Comparison of ENCODE assay signal across 2 fruit fly cellular contexts in genomic region chr2L:15316410-15316809, dm6.
A peak's percentile ranks its signal among the peaks of the same experiment; 100 is the strongest.
TF ChIP-seq lines count a peak whose summit lies in the region.

No protein-coding gene starts in this region.

- TF ChIP-seq CTCF in whole organism, embryonic (GFP tag; optimal IDR thresholded peaks at IDR 0.05; lab: Kevin White, UChicago) = no peak

TF ChIP-seq in whole organism, embryonic, 481 proteins besides CTCF, POLR2A, EP300 and RAD21:
- TF ChIP-seq dmrt11E (tag; optimal IDR thresholded peaks at IDR 0.05; lab: Kevin White, UChicago) = peak; percentile 64
- no peak for TF ChIP-seq prd (optimal IDR thresholded peaks at IDR 0.05; lab: Kevin White, UChicago)
- TF ChIP-seq prd (GFP tag; IDR thresholded peaks at IDR 0.05; lab: Robert Waterston, UW) = 0 out of 3 replicates have a peak, but pooled peaks have one; percentile 1
- TF ChIP-seq row (GFP tag; IDR thresholded peaks at IDR 0.05; lab: Robert Waterston, UW) = 0 out of 3 replicates have a peak, but pooled peaks have one; percentile 7
- no peak for TF ChIP-seq Hey (tag; optimal IDR thresholded peaks at IDR 0.05; lab: Kevin White, UChicago)
- TF ChIP-seq chm (GFP tag; IDR thresholded peaks at IDR 0.05; lab: Robert Waterston, UW) = no peak
- peak; percentile 32 for TF ChIP-seq CG10267 (tag; optimal IDR thresholded peaks at IDR 0.05; lab: Kevin White, UChicago)
- TF ChIP-seq CG11504 (tag; optimal IDR thresholded peaks at IDR 0.05; lab: Kevin White, UChicago) = peak; percentile 5
- peak; percentile 39 for TF ChIP-seq CG18262 (tag; optimal IDR thresholded peaks at IDR 0.05; lab: Kevin White, UChicago)
- TF ChIP-seq gem (tag; optimal IDR thresholded peaks at IDR 0.05; lab: Kevin White, UChicago) = peak; percentile 30
- peak; percentile 8; the same call in 1 of the 2 replicates for TF ChIP-seq Xrp1 (GFP tag; IDR thresholded peaks at IDR 0.05; lab: Robert Waterston, UW)
- TF ChIP-seq CG10979 (tag; optimal IDR thresholded peaks at IDR 0.05; lab: Kevin White, UChicago) = peak; percentile 20
- peak; percentile 30 for TF ChIP-seq CG2712 (tag; optimal IDR thresholded peaks at IDR 0.05; lab: Kevin White, UChicago)
- TF ChIP-seq vnd (GFP tag; IDR thresholded peaks at IDR 0.05; lab: Robert Waterston, UW; ENCODE audit: partially characterized antibody) = no peak
- peak in 1 of 3 experiments; percentile 25 for TF ChIP-seq lola (GFP tag; optimal IDR thresholded peaks at IDR 0.05; lab: Kevin White, UChicago)
- TF ChIP-seq bsh (GFP tag; optimal IDR thresholded peaks at IDR 0.05; lab: Kevin White, UChicago) = peak in 1 of 2 experiments; percentile 1
- TF ChIP-seq CG14710 (tag; optimal IDR thresholded peaks at IDR 0.05; lab: Kevin White, UChicago) = peak; percentile 10

TF ChIP-seq in whole organism, prepupa, 60 proteins besides CTCF, POLR2A, EP300 and RAD21:
- TF ChIP-seq CG6808 (GFP tag; optimal IDR thresholded peaks at IDR 0.05; lab: Kevin White, UChicago) = no peak
- TF ChIP-seq Eip78C (GFP tag; lab: Kevin White, UChicago) = peak; percentile 53
